Fruit fly (Drosophila melanogaster) whole organism, pupa: ENCODE results near the gene CG43254.

ENCODE experiments used
- CG8159 ChIP-seq: fragments of 200-800 bp; sonication (Bioruptor generic); optimal IDR thresholded peaks from 3 replicates; lab custom pipeline; 2018; ENCODE audit warnings: missing biosample characterization, mild to moderate bottlenecking, missing genetic modification characterization, moderate library complexity
- Pif1A ChIP-seq: fragments of 200-800 bp; sonication (Bioruptor generic); optimal IDR thresholded peaks from 3 replicates; lab custom pipeline; 2016; ENCODE audit warnings: missing biosample characterization, missing genetic modification characterization

The CG43254 gene

DNA sequence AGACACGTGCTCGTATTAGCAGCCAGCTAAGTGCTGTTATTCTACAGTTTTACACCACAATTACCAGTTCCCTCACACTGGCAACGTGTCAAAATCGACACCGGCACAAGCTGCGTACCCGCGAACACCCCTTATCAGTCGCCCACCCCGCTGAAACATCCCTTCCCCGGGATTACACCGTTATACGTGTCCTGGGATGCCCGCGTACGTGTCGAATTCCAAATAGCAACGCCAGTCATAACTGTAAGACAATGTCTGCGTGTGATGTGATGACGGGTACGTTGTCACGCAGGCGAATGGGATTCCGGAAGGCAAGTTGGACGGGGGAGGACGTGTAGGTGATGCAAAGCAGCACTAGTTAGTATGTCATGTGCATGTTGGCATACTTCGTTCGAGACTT is 19.4 kb downstream of the CG43254 start:
- TF ChIP-seq Pif1A (GFP tag; lab: Kevin White, UChicago) (no peak), CG8159 (tag; lab: Kevin White, UChicago) (no peak)
